Worm (Caenorhabditis elegans) whole organism, L2 larva: ENCODE results near the gene ZC404.2.

ENCODE experiments used
- F13H6.1 ChIP-seq: sonication (generic microtip); optimal IDR thresholded peaks from 2 replicates; lab custom pipeline; 2016; ENCODE audit warnings: missing genetic modification characterization, missing compliant biosample characterization
- Y55F3AM.14 ChIP-seq: fragments of 200-800 bp; sonication (Bioruptor generic); optimal IDR thresholded peaks from 2 replicates; lab custom pipeline; 2018; ENCODE audit warnings: mild to moderate bottlenecking, missing genetic modification characterization, missing compliant biosample characterization
- blmp-1 ChIP-seq: sonication (generic microtip); optimal IDR thresholded peaks from 2 replicates; lab custom pipeline; 2017; ENCODE audit warnings: missing genetic modification characterization, mild to moderate bottlenecking, missing compliant biosample characterization, antibody characterized with exemption, moderate library complexity; ENCODE audit not compliant: insufficient read depth
- lsy-2 ChIP-seq, 2 experiments: fragments of 150-350 bp in 1 of 2; sonication (generic microtip) in 1 of 2; optimal IDR thresholded peaks; 2 replicates each; lab custom pipeline; 2014 to 2017; ENCODE audit warnings: missing biosample characterization in 2 of 2, missing genetic modification characterization in 2 of 2
- nhr-237 ChIP-seq: fragments of 150-350 bp; optimal IDR thresholded peaks from 2 replicates; lab custom pipeline; 2014; ENCODE audit warnings: missing biosample characterization, missing genetic modification characterization
- nhr-77 ChIP-seq: fragments of 150-350 bp; optimal IDR thresholded peaks from 2 replicates; lab custom pipeline; 2014; ENCODE audit warnings: missing biosample characterization, missing genetic modification characterization
- skn-1 ChIP-seq: sonication (generic microtip); optimal IDR thresholded peaks from 2 replicates; lab custom pipeline; 2017; ENCODE audit warnings: missing biosample characterization, missing genetic modification characterization
- zag-1 ChIP-seq: fragments of 150-350 bp; optimal IDR thresholded peaks from 2 replicates; lab custom pipeline; 2014; ENCODE audit warnings: missing biosample characterization, missing genetic modification characterization
- ztf-11 ChIP-seq: sonication (generic microtip); optimal IDR thresholded peaks from 2 replicates; lab custom pipeline; 2017; ENCODE audit warnings: missing biosample characterization, missing genetic modification characterization

- TF ChIP-seq ztf-11 (tag; lab: Kevin White, UChicago) (no peak), F13H6.1 (tag; lab: Kevin White, UChicago) (no peak), lsy-2 (tag; optimal IDR thresholded peaks at IDR 0.05; lab: Kevin White, UChicago) (no peak), zag-1 (no peak), Y55F3AM.14 (GFP tag; lab: Kevin White, UChicago) (no peak), nhr-77 (tag; lab: Kevin White, UChicago) (no peak), nhr-237 (tag; lab: Kevin White, UChicago) (no peak), blmp-1 (tag; lab: Kevin White, UChicago) (no peak), skn-1 (tag; lab: Kevin White, UChicago) (no peak)
Measured at ce11 chrV:6767576-6767975, 20.2 kb upstream of the ZC404.2 start.
